Worm (Caenorhabditis elegans): ENCODE results near the gene Y53F4B.36.

- no peak for TF ChIP-seq unc-62 (GFP tag; optimal IDR thresholded peaks at IDR 0.05)
- peak; percentile 11 for TF ChIP-seq blmp-1 (tag; optimal IDR thresholded peaks at IDR 0.05; ENCODE audit: insufficient read depth)
These were observed 42.2 kb downstream of the Y53F4B.36 start for ce11 chrII:15217949-15218348.
